Fruit fly (Drosophila melanogaster) whole organism, embryonic: ENCODE results near the gene Bub1.

ENCODE experiments used
- Ada2b ChIP-seq: fragments of 200-800 bp; sonication (Bioruptor generic); IDR thresholded peaks from 2 replicates; pipeline ENCODE4 v1.3.6; 2022; ENCODE audit warnings: missing biosample characterization, missing genetic modification characterization
- CG10366 ChIP-seq: fragments of 200-800 bp; sonication (Bioruptor generic); IDR thresholded peaks from 2 replicates; pipeline ENCODE4 v1.3.6; 2022; ENCODE audit warnings: missing biosample characterization, missing genetic modification characterization
- CG10959 ChIP-seq: fragments of 200-800 bp; sonication (Bioruptor generic); IDR thresholded peaks from 2 replicates; pipeline ENCODE4 v1.3.6; 2022; ENCODE audit warnings: missing biosample characterization, missing genetic modification characterization
- CG11560 ChIP-seq: fragments of 200-800 bp; sonication (Bioruptor generic); IDR thresholded peaks from 3 replicates; pipeline ENCODE4 v1.3.6; 2022; ENCODE audit warnings: missing biosample characterization, missing genetic modification characterization
- CG12769 ChIP-seq: fragments of 200-800 bp; sonication (Bioruptor generic); optimal IDR thresholded peaks from 2 replicates; lab custom pipeline; 2019; ENCODE audit warnings: missing biosample characterization, mild to moderate bottlenecking, missing genetic modification characterization, moderate library complexity
- CG13287 ChIP-seq: fragments of 200-800 bp; sonication (Bioruptor generic); IDR thresholded peaks from 2 replicates; pipeline ENCODE4 v1.3.6; 2022; ENCODE audit warnings: missing biosample characterization, missing genetic modification characterization; ENCODE audit not compliant: partially characterized antibody
- CG15696 ChIP-seq: fragments of 200-800 bp; sonication (Bioruptor generic); optimal IDR thresholded peaks from 2 replicates; lab custom pipeline; 2019; ENCODE audit warnings: missing biosample characterization, mild to moderate bottlenecking, missing genetic modification characterization, moderate library complexity
- CG16863 ChIP-seq: fragments of 200-800 bp; sonication (Bioruptor generic); optimal IDR thresholded peaks from 3 replicates; lab custom pipeline; 2016; ENCODE audit warnings: missing biosample characterization, missing genetic modification characterization
- CG17359 ChIP-seq: fragments of 200-800 bp; sonication (Bioruptor generic); optimal IDR thresholded peaks from 3 replicates; lab custom pipeline; 2018; ENCODE audit warnings: missing biosample characterization, mild to moderate bottlenecking, missing genetic modification characterization, moderate library complexity
- CG2199 ChIP-seq: fragments of 200-800 bp; sonication (Bioruptor generic); IDR thresholded peaks from 3 replicates; pipeline ENCODE4 v1.3.6; 2022; ENCODE audit warnings: missing biosample characterization, missing genetic modification characterization
- CG30020 ChIP-seq: fragments of 200-800 bp; optimal IDR thresholded peaks from 2 replicates; lab custom pipeline; 2019; ENCODE audit warnings: missing biosample characterization, mild to moderate bottlenecking, missing genetic modification characterization, moderate library complexity
- CG4282 ChIP-seq: fragments of 200-800 bp; sonication (Bioruptor generic); optimal IDR thresholded peaks from 2 replicates; lab custom pipeline; 2016; ENCODE audit warnings: missing biosample characterization, missing genetic modification characterization
- CG43689 ChIP-seq: fragments of 200-800 bp; sonication (Bioruptor generic); IDR thresholded peaks from 2 replicates; pipeline ENCODE4 v1.3.6; 2022; ENCODE audit warnings: missing biosample characterization, missing genetic modification characterization
- CG5245 ChIP-seq: fragments of 200-800 bp; sonication (Bioruptor generic); optimal IDR thresholded peaks from 3 replicates; lab custom pipeline; 2016; ENCODE audit warnings: missing biosample characterization, missing genetic modification characterization
- CG6854 ChIP-seq: fragments of 200-800 bp; sonication (Bioruptor generic); optimal IDR thresholded peaks from 3 replicates; lab custom pipeline; 2017; ENCODE audit warnings: missing biosample characterization, mild to moderate bottlenecking, missing genetic modification characterization
- CG7556 ChIP-seq: fragments of 200-800 bp; sonication (Bioruptor generic); optimal IDR thresholded peaks from 2 replicates; lab custom pipeline; 2017; ENCODE audit warnings: missing biosample characterization, mild to moderate bottlenecking, missing genetic modification characterization
- CG7745 ChIP-seq: fragments of 200-800 bp; sonication (Bioruptor generic); optimal IDR thresholded peaks from 2 replicates; lab custom pipeline; 2018; ENCODE audit warnings: missing biosample characterization, mild to moderate bottlenecking, missing genetic modification characterization, moderate library complexity
- CG7839 ChIP-seq: fragments of 200-800 bp; sonication (Bioruptor generic); optimal IDR thresholded peaks from 3 replicates; lab custom pipeline; 2018; ENCODE audit warnings: missing biosample characterization, mild to moderate bottlenecking, missing genetic modification characterization, moderate library complexity
- CG7928 ChIP-seq: fragments of 200-800 bp; sonication (Bioruptor generic); optimal IDR thresholded peaks from 2 replicates; lab custom pipeline; 2017; ENCODE audit warnings: missing biosample characterization, mild to moderate bottlenecking, missing genetic modification characterization
- CoRest ChIP-seq: fragments of 200-800 bp; sonication (Bioruptor generic); optimal IDR thresholded peaks from 3 replicates; lab custom pipeline; 2018; ENCODE audit warnings: missing biosample characterization, mild to moderate bottlenecking, missing genetic modification characterization, moderate library complexity
- D ChIP-seq, 2 experiments: fragments of 200-800 bp in 1 of 2; fragments of >200 bp in 1 of 2; sonication (Bioruptor generic) in 1 of 2; optimal IDR thresholded peaks; 2 replicates in 1 of 2; 3 replicates in 1 of 2; lab custom pipeline; 2017; ENCODE audit warnings: mild to moderate bottlenecking in 1 of 2, missing biosample characterization in 1 of 2, missing genetic modification characterization in 1 of 2, missing genetic modification reagents in 1 of 2
- Dp ChIP-seq: fragments of 200-800 bp; sonication (Bioruptor generic); optimal IDR thresholded peaks from 2 replicates; lab custom pipeline; 2018; ENCODE audit warnings: missing biosample characterization, mild to moderate bottlenecking, missing genetic modification characterization, moderate library complexity
- Dref ChIP-seq: fragments of 200-800 bp; sonication (Bioruptor generic); IDR thresholded peaks from 2 replicates; pipeline ENCODE4 v1.3.6; 2022; ENCODE audit warnings: missing biosample characterization, missing genetic modification characterization
- E2f2 ChIP-seq: fragments of 200-800 bp; sonication (Bioruptor generic); IDR thresholded peaks from 2 replicates; pipeline ENCODE4 v1.3.6; 2022; ENCODE audit warnings: missing biosample characterization, missing genetic modification characterization
- HHEX ChIP-seq: fragments of 200-800 bp; sonication (Bioruptor generic); optimal IDR thresholded peaks from 3 replicates; lab custom pipeline; 2017; ENCODE audit warnings: missing biosample characterization, mild to moderate bottlenecking, missing genetic modification characterization, missing genetic modification reagents
- MBD-R2 ChIP-seq: fragments of 200-800 bp; sonication (Bioruptor generic); IDR thresholded peaks from 2 replicates; pipeline ENCODE4 v1.3.6; 2022; ENCODE audit warnings: missing biosample characterization, missing genetic modification characterization
- MESR4 ChIP-seq: fragments of 200-800 bp; sonication (Bioruptor generic); optimal IDR thresholded peaks from 2 replicates; lab custom pipeline; 2018; ENCODE audit warnings: missing biosample characterization, mild to moderate bottlenecking, missing genetic modification characterization, moderate library complexity
- NC2α ChIP-seq: fragments of 200-800 bp; sonication (Bioruptor generic); optimal IDR thresholded peaks from 2 replicates; lab custom pipeline; 2016; ENCODE audit warnings: missing biosample characterization, missing genetic modification characterization
- Pdp1 ChIP-seq, 2 experiments: fragments of 200-800 bp; sonication (Bioruptor generic); optimal IDR thresholded peaks; 3 replicates each; lab custom pipeline; 2016; ENCODE audit warnings: missing biosample characterization in 2 of 2, missing genetic modification characterization in 2 of 2, mild to moderate bottlenecking in 1 of 2, moderate library complexity in 1 of 2
- Sox102F ChIP-seq: fragments of 200-800 bp; sonication (Bioruptor generic); optimal IDR thresholded peaks from 2 replicates; lab custom pipeline; 2018; ENCODE audit warnings: missing biosample characterization, mild to moderate bottlenecking, missing genetic modification characterization, moderate library complexity
- Usf ChIP-seq: fragments of 200-800 bp; sonication (Bioruptor generic); optimal IDR thresholded peaks from 2 replicates; lab custom pipeline; 2017; ENCODE audit warnings: missing genotype, missing biosample characterization, missing genetic modification characterization
- YL-1 ChIP-seq: fragments of 200-800 bp; sonication (Bioruptor generic); optimal IDR thresholded peaks from 3 replicates; lab custom pipeline; 2017; ENCODE audit warnings: missing biosample characterization, mild to moderate bottlenecking, missing genetic modification characterization
- ab ChIP-seq: fragments of 200-800 bp; sonication (Bioruptor generic); optimal IDR thresholded peaks from 2 replicates; lab custom pipeline; 2016; ENCODE audit warnings: missing biosample characterization, missing genetic modification characterization
- ara ChIP-seq: fragments of 200-800 bp; sonication (Bioruptor generic); IDR thresholded peaks from 2 replicates; pipeline ENCODE4 v1.3.6; 2022; ENCODE audit warnings: missing biosample characterization, missing genetic modification characterization
- chm ChIP-seq: fragments of 200-800 bp; sonication (Bioruptor generic); IDR thresholded peaks from 2 replicates; pipeline ENCODE4 v1.3.6; 2022; ENCODE audit warnings: missing biosample characterization, missing genetic modification characterization
- disco-r ChIP-seq: fragments of 200-800 bp; sonication (Bioruptor generic); optimal IDR thresholded peaks from 2 replicates; lab custom pipeline; 2016; ENCODE audit warnings: missing biosample characterization, missing genetic modification characterization
- ftz-f1 ChIP-seq: fragments of 200-800 bp; sonication (Bioruptor generic); optimal IDR thresholded peaks from 2 replicates; lab custom pipeline; 2016; ENCODE audit warnings: missing biosample characterization, missing genetic modification characterization
- gfzf ChIP-seq: fragments of 200-800 bp; sonication (Bioruptor generic); optimal IDR thresholded peaks from 2 replicates; lab custom pipeline; 2016; ENCODE audit warnings: missing biosample characterization, mild to moderate bottlenecking, missing genetic modification characterization, moderate library complexity
- grau ChIP-seq: fragments of 200-800 bp; optimal IDR thresholded peaks from 3 replicates; lab custom pipeline; 2019; ENCODE audit warnings: missing biosample characterization, mild to moderate bottlenecking, missing genetic modification characterization, moderate library complexity
- her ChIP-seq: fragments of 200-800 bp; sonication (Bioruptor generic); optimal IDR thresholded peaks from 2 replicates; lab custom pipeline; 2016; ENCODE audit warnings: missing biosample characterization, missing genetic modification characterization
- luna ChIP-seq: fragments of 200-800 bp; sonication (Bioruptor generic); optimal IDR thresholded peaks from 2 replicates; lab custom pipeline; 2016; ENCODE audit warnings: missing biosample characterization, missing genetic modification characterization
- maf-S ChIP-seq: fragments of 200-800 bp; sonication (Bioruptor generic); optimal IDR thresholded peaks from 2 replicates; lab custom pipeline; 2016; ENCODE audit warnings: missing biosample characterization, missing genetic modification characterization
- pb ChIP-seq: fragments of 200-800 bp; sonication (Bioruptor generic); optimal IDR thresholded peaks from 3 replicates; lab custom pipeline; 2016; ENCODE audit warnings: missing biosample characterization, missing genetic modification characterization
- pho ChIP-seq: fragments of 200-800 bp; sonication (Bioruptor generic); optimal IDR thresholded peaks from 2 replicates; lab custom pipeline; 2016; ENCODE audit warnings: missing biosample characterization, missing genetic modification characterization
- ssp ChIP-seq: fragments of 200-800 bp; sonication (Bioruptor generic); IDR thresholded peaks from 2 replicates; pipeline ENCODE4 v1.3.6; 2022; ENCODE audit warnings: missing biosample characterization, missing genetic modification characterization
- stc ChIP-seq: fragments of 200-800 bp; sonication (Bioruptor generic); IDR thresholded peaks from 2 replicates; pipeline ENCODE4 v1.3.6; 2022; ENCODE audit warnings: missing biosample characterization, missing genetic modification characterization
- tll ChIP-seq, 2 experiments: fragments of 200-800 bp in 1 of 2; fragments of >200 bp in 1 of 2; sonication (Bioruptor generic) in 1 of 2; optimal IDR thresholded peaks; 2 replicates each; lab custom pipeline; 2017 to 2019; ENCODE audit warnings: missing biosample characterization in 2 of 2, missing genetic modification characterization in 2 of 2, mild to moderate bottlenecking in 1 of 2, moderate library complexity in 1 of 2
- ttk ChIP-seq: fragments of 200-800 bp; sonication (Bioruptor generic); IDR thresholded peaks from 2 replicates; pipeline ENCODE4 v2.1.2; 2022; ENCODE audit warnings: missing biosample characterization, missing genetic modification characterization
- wdn ChIP-seq: fragments of 200-800 bp; sonication (Bioruptor generic); IDR thresholded peaks from 2 replicates; pipeline ENCODE4 v1.3.6; 2022; ENCODE audit warnings: missing biosample characterization, missing genetic modification characterization
- zen2 ChIP-seq: fragments of 200-800 bp; sonication (Bioruptor generic); IDR thresholded peaks from 3 replicates; pipeline ENCODE4 v1.3.6; 2022; ENCODE audit warnings: missing biosample characterization, missing genetic modification characterization; ENCODE audit not compliant: partially characterized antibody

Bub1 gene

dm6 chr2L:5245363-5245892 is 33.2 kb upstream of the Bub1 start (continued):
- TF ChIP-seq Usf (GFP tag; lab: Kevin White, UChicago) (no peak), CG6854 (GFP tag; lab: Kevin White, UChicago) (no peak), ssp (GFP tag; lab: Robert Waterston, UW) (no peak), chm (GFP tag; lab: Robert Waterston, UW) (peak; percentile 61; the same call in 1 of the 2 replicates), CG7839 (tag; lab: Kevin White, UChicago) (peak; percentile 29), CG5245 (peak; percentile 28), CG15696 (tag; lab: Kevin White, UChicago) (peak; percentile 55), E2f2 (GFP tag; lab: Robert Waterston, UW) (no peak), ftz-f1 (GFP tag; lab: Kevin White, UChicago) (no peak), MESR4 (GFP tag; lab: Kevin White, UChicago) (no peak), CG16863 (peak; percentile 8), D (optimal IDR thresholded peaks at IDR 0.05; lab: Kevin White, UChicago) (no peak), D (GFP tag; optimal IDR thresholded peaks at IDR 0.05; lab: Kevin White, UChicago) (peak; percentile 44), CG4282 (peak; percentile 2), CG7928 (no peak), pb (GFP tag; lab: Kevin White, UChicago) (no peak), CG11560 (tag; lab: Robert Waterston, UW) (no peak), wdn (no peak), Pdp1 (GFP tag; optimal IDR thresholded peaks at IDR 0.05; lab: Kevin White, UChicago) (peak in 1 of 2 experiments; percentile 11), YL-1 (GFP tag; lab: Kevin White, UChicago) (no peak), HHEX (no peak), pho (GFP tag; lab: Kevin White, UChicago) (no peak), ttk (GFP tag; lab: Robert Waterston, UW) (no peak), CG17359 (tag; lab: Kevin White, UChicago) (peak; percentile 57), disco-r (GFP tag; lab: Kevin White, UChicago) (no peak), Sox102F (GFP tag; lab: Kevin White, UChicago) (peak; percentile 54), CG10959 (GFP tag; lab: Robert Waterston, UW) (no peak), CG7745 (tag; lab: Kevin White, UChicago) (no peak), stc (no peak), CoRest (tag; lab: Kevin White, UChicago) (peak; percentile 23), her (GFP tag; lab: Kevin White, UChicago) (no peak), NC2α (GFP tag; lab: Kevin White, UChicago) (no peak), gfzf (GFP tag; lab: Kevin White, UChicago) (no peak), luna (GFP tag; lab: Kevin White, UChicago) (no peak), ab (GFP tag; lab: Kevin White, UChicago) (no peak), CG13287 (no peak), zen2 (GFP tag; lab: Robert Waterston, UW) (no peak), tll (GFP tag; optimal IDR thresholded peaks at IDR 0.05; lab: Kevin White, UChicago) (no peak), Dref (GFP tag; lab: Robert Waterston, UW) (no peak), maf-S (GFP tag; lab: Kevin White, UChicago) (no peak), Ada2b (GFP tag; lab: Robert Waterston, UW) (no peak), MBD-R2 (no peak), ara (GFP tag; lab: Robert Waterston, UW) (peak; percentile 33; the same call in 1 of the 2 replicates), CG7556 (no peak), Dp (GFP tag; lab: Kevin White, UChicago) (no peak), CG2199 (GFP tag; lab: Robert Waterston, UW) (peak; percentile 80; the same call in 2 of the 3 replicates), grau (peak; percentile 25), CG43689 (GFP tag; lab: Robert Waterston, UW) (no peak), CG10366 (0 out of 2 replicates have a peak, but pooled peaks have one; percentile 10), CG30020 (tag; lab: Kevin White, UChicago) (no peak), CG12769 (tag; lab: Kevin White, UChicago) (peak; percentile 78)
